Fruit fly (Drosophila melanogaster) whole organism, embryonic: ENCODE measurements around the gene Cyfip.
A peak's percentile ranks its signal among the peaks of the same experiment; 100 is the strongest.

ENCODE experiments used
- Antp ChIP-seq: fragments of 200-800 bp; sonication (Bioruptor generic); optimal IDR thresholded peaks from 3 replicates; lab custom pipeline; 2016; ENCODE audit warnings: missing biosample characterization, missing genetic modification characterization
- B-H1 ChIP-seq: fragments of 200-800 bp; sonication (Bioruptor generic); IDR thresholded peaks from 3 replicates; pipeline ENCODE4 v1.3.6; 2022; ENCODE audit warnings: missing biosample characterization, missing genetic modification characterization
- CG10209 ChIP-seq: fragments of 200-800 bp; sonication (Bioruptor generic); optimal IDR thresholded peaks from 3 replicates; lab custom pipeline; 2017; ENCODE audit warnings: missing biosample characterization, mild to moderate bottlenecking, missing genetic modification characterization, missing genetic modification reagents
- CG10321 ChIP-seq: fragments of 200-800 bp; sonication (Bioruptor generic); IDR thresholded peaks from 2 replicates; pipeline ENCODE4 v1.3.6; 2022; ENCODE audit warnings: missing biosample characterization, missing genetic modification characterization
- CG10959 ChIP-seq: fragments of 200-800 bp; sonication (Bioruptor generic); IDR thresholded peaks from 2 replicates; pipeline ENCODE4 v1.3.6; 2022; ENCODE audit warnings: missing biosample characterization, missing genetic modification characterization
- CG11085 ChIP-seq: fragments of 200-800 bp; sonication (Bioruptor generic); IDR thresholded peaks from 2 replicates; pipeline ENCODE4 v1.3.6; 2022; ENCODE audit warnings: missing biosample characterization, missing genetic modification characterization
- CG12659 ChIP-seq: fragments of 200-800 bp; sonication (Bioruptor generic); optimal IDR thresholded peaks from 3 replicates; lab custom pipeline; 2017; ENCODE audit warnings: mild to moderate bottlenecking, missing biosample characterization, missing genetic modification reagents, missing genetic modification characterization
- CG17385 ChIP-seq: fragments of 200-800 bp; sonication (Bioruptor generic); optimal IDR thresholded peaks from 3 replicates; lab custom pipeline; 2018; ENCODE audit warnings: missing biosample characterization, mild to moderate bottlenecking, missing genetic modification characterization
- CG18011 ChIP-seq: fragments of 200-800 bp; sonication (Bioruptor generic); optimal IDR thresholded peaks from 2 replicates; lab custom pipeline; 2017; ENCODE audit warnings: missing biosample characterization, missing genetic modification characterization, mild to moderate bottlenecking, moderate library complexity, missing genotype
- CG18764 ChIP-seq: fragments of 200-800 bp; sonication (Bioruptor generic); optimal IDR thresholded peaks from 3 replicates; lab custom pipeline; 2016; ENCODE audit warnings: missing biosample characterization, missing genetic modification characterization
- CG2202 ChIP-seq: fragments of 200-800 bp; sonication (Bioruptor generic); optimal IDR thresholded peaks from 2 replicates; lab custom pipeline; 2018; ENCODE audit warnings: missing biosample characterization, mild to moderate bottlenecking, missing genetic modification characterization
- CG31388 ChIP-seq: fragments of 200-800 bp; sonication (Bioruptor generic); optimal IDR thresholded peaks from 2 replicates; lab custom pipeline; 2016; ENCODE audit warnings: missing biosample characterization, missing genetic modification characterization
- CG31441 ChIP-seq: fragments of 200-800 bp; sonication (Bioruptor generic); IDR thresholded peaks from 2 replicates; pipeline ENCODE4 v1.3.6; 2022; ENCODE audit warnings: missing biosample characterization, missing genetic modification characterization
- CG34422 ChIP-seq: fragments of 200-800 bp; sonication (Bioruptor generic); IDR thresholded peaks from 3 replicates; pipeline ENCODE4 v1.3.6; 2022; ENCODE audit warnings: missing biosample characterization, missing genetic modification characterization
- CG3847 ChIP-seq: fragments of 200-800 bp; sonication (Bioruptor generic); IDR thresholded peaks from 2 replicates; pipeline ENCODE4 v1.3.6; 2022; ENCODE audit warnings: missing biosample characterization, missing genetic modification characterization
- CG4617 ChIP-seq: fragments of 200-800 bp; sonication (Bioruptor generic); optimal IDR thresholded peaks from 3 replicates; lab custom pipeline; 2016; ENCODE audit warnings: missing biosample characterization, missing genetic modification characterization, borderline replicate concordance
- CG6683 ChIP-seq: fragments of 200-800 bp; sonication (Bioruptor generic); optimal IDR thresholded peaks from 2 replicates; lab custom pipeline; 2017; ENCODE audit warnings: missing biosample characterization, mild to moderate bottlenecking, missing genetic modification characterization, missing genetic modification reagents
- CG6791 ChIP-seq: fragments of 200-800 bp; sonication (Bioruptor generic); IDR thresholded peaks from 3 replicates; pipeline ENCODE4 v1.3.6; 2022; ENCODE audit warnings: missing biosample characterization, missing genetic modification characterization; ENCODE audit not compliant: partially characterized antibody
- CG7357 ChIP-seq: fragments of 200-800 bp; sonication (Bioruptor generic); IDR thresholded peaks from 3 replicates; pipeline ENCODE4 v1.3.6; 2022; ENCODE audit warnings: missing biosample characterization, missing genetic modification characterization
- CG9609 ChIP-seq: fragments of 200-800 bp; sonication (Bioruptor generic); optimal IDR thresholded peaks from 3 replicates; lab custom pipeline; 2016; ENCODE audit warnings: missing biosample characterization, missing genetic modification characterization
- CG9727 ChIP-seq: fragments of 200-800 bp; sonication (Bioruptor generic); optimal IDR thresholded peaks from 3 replicates; lab custom pipeline; 2017; ENCODE audit warnings: missing biosample characterization, mild to moderate bottlenecking, missing genetic modification characterization
- CoRest ChIP-seq: fragments of 200-800 bp; sonication (Bioruptor generic); optimal IDR thresholded peaks from 3 replicates; lab custom pipeline; 2018; ENCODE audit warnings: missing biosample characterization, mild to moderate bottlenecking, missing genetic modification characterization, moderate library complexity
- Dll ChIP-seq: fragments of 200-800 bp; sonication (Bioruptor generic); IDR thresholded peaks from 4 replicates; pipeline ENCODE4 v1.3.6; 2022; ENCODE audit warnings: missing biosample characterization, missing genetic modification characterization; ENCODE audit not compliant: partially characterized antibody
- Ets97D ChIP-seq: fragments of 200-800 bp; sonication (Bioruptor generic); optimal IDR thresholded peaks from 3 replicates; lab custom pipeline; 2016; ENCODE audit warnings: missing biosample characterization, missing genetic modification characterization
- Fer3 ChIP-seq: fragments of 200-800 bp; sonication (Bioruptor generic); optimal IDR thresholded peaks from 2 replicates; lab custom pipeline; 2018; ENCODE audit warnings: missing biosample characterization, mild to moderate bottlenecking, missing genetic modification characterization, moderate library complexity
- HLHmδ ChIP-seq: fragments of 200-800 bp; sonication (Bioruptor generic); optimal IDR thresholded peaks from 2 replicates; lab custom pipeline; 2018; ENCODE audit warnings: missing biosample characterization, mild to moderate bottlenecking, missing genetic modification characterization, moderate library complexity
- Mes4 ChIP-seq: fragments of 200-800 bp; sonication (Bioruptor generic); optimal IDR thresholded peaks from 2 replicates; lab custom pipeline; 2016; ENCODE audit warnings: missing biosample characterization, missing genetic modification characterization
- Mrtf ChIP-seq: fragments of 200-800 bp; sonication (Bioruptor generic); IDR thresholded peaks from 3 replicates; pipeline ENCODE4 v1.3.6; 2022; ENCODE audit warnings: missing biosample characterization, missing genetic modification characterization
- Myb ChIP-seq: fragments of 200-800 bp; sonication (Bioruptor generic); optimal IDR thresholded peaks from 2 replicates; lab custom pipeline; 2016; ENCODE audit warnings: missing biosample characterization, missing genetic modification characterization
- PHDP ChIP-seq: fragments of 200-800 bp; sonication (Bioruptor generic); optimal IDR thresholded peaks from 3 replicates; lab custom pipeline; 2018; ENCODE audit warnings: missing biosample characterization, mild to moderate bottlenecking, missing genetic modification characterization, moderate library complexity
- Ptx1 ChIP-seq: fragments of 200-800 bp; sonication (Bioruptor generic); IDR thresholded peaks from 2 replicates; pipeline ENCODE4 v1.3.6; 2022; ENCODE audit warnings: missing biosample characterization, missing genetic modification characterization
- Rx ChIP-seq: fragments of 200-800 bp; sonication (Bioruptor generic); IDR thresholded peaks from 2 replicates; pipeline ENCODE4 v1.3.6; 2022; ENCODE audit warnings: missing biosample characterization, missing genetic modification characterization
- Spps ChIP-seq: fragments of 200-800 bp; sonication (Bioruptor generic); optimal IDR thresholded peaks from 2 replicates; lab custom pipeline; 2018; ENCODE audit warnings: missing biosample characterization, mild to moderate bottlenecking, missing genetic modification characterization
- Sry-δ ChIP-seq: fragments of 200-800 bp; sonication (Bioruptor generic); optimal IDR thresholded peaks from 2 replicates; lab custom pipeline; 2016; ENCODE audit warnings: missing biosample characterization, missing genetic modification characterization
- YL-1 ChIP-seq: fragments of 200-800 bp; sonication (Bioruptor generic); optimal IDR thresholded peaks from 3 replicates; lab custom pipeline; 2017; ENCODE audit warnings: missing biosample characterization, mild to moderate bottlenecking, missing genetic modification characterization
- bab2 ChIP-seq: fragments of 200-800 bp; sonication (Bioruptor generic); optimal IDR thresholded peaks from 2 replicates; lab custom pipeline; 2016; ENCODE audit warnings: missing biosample characterization, missing genetic modification characterization
- inv ChIP-seq: fragments of 200-800 bp; sonication (Bioruptor generic); IDR thresholded peaks from 2 replicates; pipeline ENCODE4 v1.3.6; 2022; ENCODE audit warnings: missing biosample characterization, missing genetic modification characterization; ENCODE audit not compliant: partially characterized antibody
- jigr1 ChIP-seq: fragments of 200-800 bp; sonication (Bioruptor generic); IDR thresholded peaks from 3 replicates; pipeline ENCODE4 v1.3.6; 2022; ENCODE audit warnings: missing biosample characterization, missing genetic modification characterization
- lola ChIP-seq, 3 experiments: fragments of >200 bp in 2 of 3; fragments of 200-800 bp in 1 of 3; sonication (Bioruptor generic) in 1 of 3; optimal IDR thresholded peaks; 2 replicates each; lab custom pipeline; 2017 to 2019; ENCODE audit warnings: missing biosample characterization in 3 of 3, missing genetic modification characterization in 3 of 3, mild to moderate bottlenecking in 1 of 3, moderate library complexity in 1 of 3
- pb ChIP-seq: fragments of 200-800 bp; sonication (Bioruptor generic); optimal IDR thresholded peaks from 3 replicates; lab custom pipeline; 2016; ENCODE audit warnings: missing biosample characterization, missing genetic modification characterization
- pum ChIP-seq: fragments of 200-800 bp; sonication (Bioruptor generic); optimal IDR thresholded peaks from 2 replicates; lab custom pipeline; 2016; ENCODE audit warnings: missing biosample characterization, missing genetic modification characterization
- shn ChIP-seq: fragments of 200-800 bp; sonication (Bioruptor generic); optimal IDR thresholded peaks from 3 replicates; lab custom pipeline; 2016; ENCODE audit warnings: missing biosample characterization, missing genetic modification characterization
- slp2 ChIP-seq: fragments of 200-800 bp; sonication (Bioruptor generic); optimal IDR thresholded peaks from 2 replicates; lab custom pipeline; 2016; ENCODE audit warnings: missing biosample characterization, missing genetic modification characterization
- sqz ChIP-seq: fragments of 200-800 bp; sonication (Bioruptor generic); optimal IDR thresholded peaks from 3 replicates; lab custom pipeline; 2018; ENCODE audit warnings: missing biosample characterization, mild to moderate bottlenecking, missing genetic modification characterization
- sr ChIP-seq: fragments of 200-800 bp; sonication (Bioruptor generic); IDR thresholded peaks from 3 replicates; pipeline ENCODE4 v1.3.6; 2022; ENCODE audit warnings: missing biosample characterization, missing genetic modification characterization
- tgo ChIP-seq: fragments of 200-800 bp; sonication (Bioruptor generic); IDR thresholded peaks from 3 replicates; pipeline ENCODE4 v1.3.6; 2022; ENCODE audit warnings: missing biosample characterization, missing genetic modification characterization
- toy ChIP-seq: fragments of 200-800 bp; sonication (Bioruptor generic); IDR thresholded peaks from 2 replicates; pipeline ENCODE4 v1.3.6; 2022; ENCODE audit warnings: missing biosample characterization, missing genetic modification characterization
- unpg ChIP-seq: fragments of 200-800 bp; sonication (Bioruptor generic); optimal IDR thresholded peaks from 3 replicates; lab custom pipeline; 2018; ENCODE audit warnings: missing biosample characterization, mild to moderate bottlenecking, missing genetic modification characterization, moderate library complexity
- zf30C ChIP-seq: fragments of 200-800 bp; sonication (Bioruptor generic); optimal IDR thresholded peaks from 3 replicates; lab custom pipeline; 2018; ENCODE audit warnings: missing biosample characterization, mild to moderate bottlenecking, missing genetic modification characterization

Cyfip gene

DNA sequence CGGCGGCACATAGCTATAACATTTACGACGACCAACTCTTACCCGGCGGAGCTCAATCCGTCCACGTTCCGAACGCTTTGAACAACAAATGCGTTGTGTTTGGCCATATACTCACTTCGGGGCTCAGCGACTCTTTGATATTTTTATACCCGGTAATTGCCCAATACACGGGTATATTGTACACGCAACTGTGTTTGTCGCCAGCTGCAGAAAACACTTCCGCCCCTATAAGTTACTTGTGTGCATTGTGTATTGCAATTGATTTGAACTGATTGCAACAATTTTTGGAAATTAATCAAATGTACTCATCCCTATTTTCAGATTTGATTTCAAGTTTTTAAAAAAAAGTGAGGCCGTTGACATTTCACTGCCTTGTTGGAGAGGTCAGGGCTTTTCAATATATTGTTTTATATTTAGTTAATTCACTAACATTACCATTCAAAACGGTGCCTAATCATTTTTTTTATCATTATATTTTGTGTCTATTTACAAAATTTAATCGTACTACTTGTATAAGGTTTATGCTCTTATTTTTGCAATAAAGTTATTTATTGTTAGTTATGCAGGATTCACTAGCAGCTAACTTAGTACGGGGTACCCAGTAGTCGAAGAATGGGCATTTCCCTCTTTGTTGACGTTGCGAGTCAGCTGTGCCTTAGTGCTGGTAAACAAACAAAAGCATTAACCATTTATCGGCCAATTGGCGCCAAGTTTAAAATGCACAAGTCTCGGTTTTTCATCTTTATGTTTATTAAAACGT lies 10.0 kb downstream of the Cyfip start, which contains the start of gene Nagk (continued):
- TF ChIP-seq lola (GFP tag; optimal IDR thresholded peaks at IDR 0.05; lab: Kevin White, UChicago) (peak in 1 of 3 experiments; percentile 71), CG10321 (GFP tag; lab: Robert Waterston, UW) (no peak), CG6683 (GFP tag; lab: Kevin White, UChicago) (no peak), CG10209 (peak; percentile 68), unpg (GFP tag; lab: Kevin White, UChicago) (peak; percentile 11), Myb (GFP tag; lab: Kevin White, UChicago) (peak; percentile 33), CG9609 (peak; percentile 25), CG2202 (tag; lab: Kevin White, UChicago) (peak; percentile 27), B-H1 (GFP tag; lab: Robert Waterston, UW) (0 out of 3 replicates have a peak, but pooled peaks have one; percentile 19), Sry-δ (peak; percentile 37), Ets97D (GFP tag; lab: Kevin White, UChicago) (peak; percentile 35), sqz (GFP tag; lab: Kevin White, UChicago) (no peak), CG17385 (GFP tag; lab: Kevin White, UChicago) (peak; percentile 64), CG18011 (peak; percentile 36), CG18764 (no peak), Mrtf (GFP tag; lab: Robert Waterston, UW) (peak; percentile 5; the same call in 1 of the 3 replicates), PHDP (tag; lab: Kevin White, UChicago) (peak; percentile 48), slp2 (GFP tag; lab: Kevin White, UChicago) (peak; percentile 46), CG7357 (GFP tag; lab: Robert Waterston, UW) (no peak), Mes4 (GFP tag; lab: Kevin White, UChicago) (peak; percentile 31), bab2 (GFP tag; lab: Kevin White, UChicago) (peak; percentile 44), CG6791 (GFP tag; lab: Robert Waterston, UW) (peak; percentile 68; the same call in 2 of the 3 replicates), CG4617 (GFP tag; lab: Kevin White, UChicago) (peak; percentile 13), jigr1 (GFP tag; lab: Robert Waterston, UW) (no peak), CG11085 (GFP tag; lab: Robert Waterston, UW) (no peak), shn (GFP tag; lab: Kevin White, UChicago) (peak; percentile 39), Fer3 (tag; lab: Kevin White, UChicago) (no peak), CG9727 (GFP tag; lab: Kevin White, UChicago) (peak; percentile 84), Ptx1 (0 out of 2 replicates have a peak, but pooled peaks have one; percentile 39), CG31441 (GFP tag; lab: Robert Waterston, UW) (peak; percentile 70), CG12659 (GFP tag; lab: Kevin White, UChicago) (peak; percentile 66), inv (GFP tag; lab: Robert Waterston, UW) (no peak), Rx (GFP tag; lab: Robert Waterston, UW) (no peak; the same call in 1 of the 2 replicates), tgo (GFP tag; lab: Robert Waterston, UW) (no peak), CG10959 (no peak), Antp (GFP tag; lab: Kevin White, UChicago) (peak; percentile 20), CG34422 (peak; percentile 19; the same call in 1 of the 3 replicates), YL-1 (GFP tag; lab: Kevin White, UChicago) (peak; percentile 16), Spps (tag; lab: Kevin White, UChicago) (peak; percentile 26), CoRest (tag; lab: Kevin White, UChicago) (peak; percentile 77), sr (GFP tag; lab: Robert Waterston, UW) (peak; percentile 24; the same call in 1 of the 3 replicates), toy (no peak), Dll (GFP tag; lab: Robert Waterston, UW) (no peak), CG31388 (GFP tag; lab: Kevin White, UChicago) (peak; percentile 57), zf30C (GFP tag; lab: Kevin White, UChicago) (no peak), pb (GFP tag; lab: Kevin White, UChicago) (no peak), HLHmδ (no peak), pum (peak; percentile 42), CG3847 (peak; percentile 22)
